Worm (Caenorhabditis elegans) whole organism, L1 larva: Measurements from ENCODE around the gene EEED8.4.

Experiments
- dpl-1 ChIP-seq, 3 experiments: fragments of 150-350 bp in 2 of 3; sonication (generic microtip) in 1 of 3; optimal IDR thresholded peaks; 2 replicates each; lab custom pipeline; 2014 to 2017; ENCODE audit warnings: missing biosample characterization in 3 of 3, missing genetic modification characterization in 3 of 3, missing genetic modification reagents in 3 of 3
- pqm-1 ChIP-seq: sonication (generic microtip); optimal IDR thresholded peaks from 3 replicates; lab custom pipeline; 2017; ENCODE audit warnings: missing biosample characterization, missing genetic modification characterization
- skn-1 ChIP-seq: fragments of 150-350 bp; optimal IDR thresholded peaks from 2 replicates; lab custom pipeline; 2014; ENCODE audit warnings: missing biosample characterization, missing genetic modification characterization
- unc-62 ChIP-seq: fragments of 150-350 bp; optimal IDR thresholded peaks from 2 replicates; lab custom pipeline; 2014; ENCODE audit warnings: missing biosample characterization, missing genetic modification reagents, missing genetic modification characterization
- ztf-11 ChIP-seq, 2 experiments: sonication (generic microtip); optimal IDR thresholded peaks; 2 replicates each; lab custom pipeline; 2016 to 2017; ENCODE audit warnings: missing genetic modification characterization in 2 of 2, missing biosample characterization in 1 of 2, missing compliant biosample characterization in 1 of 2

- TF ChIP-seq pqm-1 (tag; lab: Kevin White, UChicago) = no peak
- TF ChIP-seq unc-62 (GFP tag; lab: Kevin White, UChicago) = no peak
- TF ChIP-seq skn-1 (tag; lab: Kevin White, UChicago) = no peak
- TF ChIP-seq ztf-11 (tag; optimal IDR thresholded peaks at IDR 0.05; lab: Kevin White, UChicago) = no peak
- TF ChIP-seq dpl-1 (GFP tag; optimal IDR thresholded peaks at IDR 0.05; lab: Kevin White, UChicago) = no peak
Measured at ce11 chrII:5414040-5414439, 4.9 kb downstream of the EEED8.4 start, which contains the start of the genes EEED8.14 and EEED8.3.
